Fruit fly (Drosophila melanogaster) whole organism, embryonic: ENCODE measurements around the gene CG5498.

Experiments
- Ada2b ChIP-seq: fragments of 200-800 bp; sonication (Bioruptor generic); IDR thresholded peaks from 2 replicates; pipeline ENCODE4 v1.3.6; 2022; ENCODE audit warnings: missing biosample characterization, missing genetic modification characterization
- Atf-2 ChIP-seq: fragments of 200-800 bp; sonication (Bioruptor generic); optimal IDR thresholded peaks from 2 replicates; lab custom pipeline; 2016; ENCODE audit warnings: missing biosample characterization, missing genetic modification characterization
- CG10209 ChIP-seq: fragments of 200-800 bp; sonication (Bioruptor generic); optimal IDR thresholded peaks from 3 replicates; lab custom pipeline; 2017; ENCODE audit warnings: missing biosample characterization, mild to moderate bottlenecking, missing genetic modification characterization, missing genetic modification reagents
- CG1024 ChIP-seq: fragments of 200-800 bp; sonication (Bioruptor generic); IDR thresholded peaks from 2 replicates; pipeline ENCODE4 v1.3.6; 2022; ENCODE audit warnings: missing biosample characterization, missing genetic modification characterization
- CG10321 ChIP-seq: fragments of 200-800 bp; sonication (Bioruptor generic); IDR thresholded peaks from 2 replicates; pipeline ENCODE4 v1.3.6; 2022; ENCODE audit warnings: missing biosample characterization, missing genetic modification characterization
- CG10366 ChIP-seq: fragments of 200-800 bp; sonication (Bioruptor generic); IDR thresholded peaks from 2 replicates; pipeline ENCODE4 v1.3.6; 2022; ENCODE audit warnings: missing biosample characterization, missing genetic modification characterization
- CG11247 ChIP-seq: fragments of 200-800 bp; sonication (Bioruptor generic); IDR thresholded peaks from 2 replicates; pipeline ENCODE4 v1.3.6; 2022; ENCODE audit warnings: missing biosample characterization, missing genetic modification characterization
- CG11456 ChIP-seq: fragments of 200-800 bp; sonication (Bioruptor generic); IDR thresholded peaks from 3 replicates; pipeline ENCODE4 v1.3.6; 2022; ENCODE audit warnings: missing biosample characterization, missing genetic modification characterization
- CG12155 ChIP-seq: fragments of 200-800 bp; sonication (Bioruptor generic); optimal IDR thresholded peaks from 3 replicates; lab custom pipeline; 2016; ENCODE audit warnings: missing biosample characterization, missing genetic modification characterization
- CG15073 ChIP-seq: fragments of 200-800 bp; sonication (Bioruptor generic); optimal IDR thresholded peaks from 2 replicates; lab custom pipeline; 2016; ENCODE audit warnings: missing biosample characterization, missing genetic modification characterization
- CG16813 ChIP-seq: fragments of 200-800 bp; sonication (Bioruptor generic); IDR thresholded peaks from 3 replicates; pipeline ENCODE4 v1.3.6; 2022; ENCODE audit warnings: missing biosample characterization, missing genetic modification characterization; ENCODE audit not compliant: partially characterized antibody
- CG18262 ChIP-seq: fragments of 200-800 bp; optimal IDR thresholded peaks from 3 replicates; lab custom pipeline; 2019; ENCODE audit warnings: missing biosample characterization, mild to moderate bottlenecking, missing genetic modification characterization, moderate library complexity
- CG33557 ChIP-seq: fragments of 200-800 bp; sonication (Bioruptor generic); optimal IDR thresholded peaks from 2 replicates; lab custom pipeline; 2019; ENCODE audit warnings: missing biosample characterization, mild to moderate bottlenecking, missing genetic modification characterization, moderate library complexity
- CG3726 ChIP-seq: fragments of 200-800 bp; sonication (Bioruptor generic); IDR thresholded peaks from 3 replicates; pipeline ENCODE4, ENCODE4 v1.3.6; 2022; ENCODE audit warnings: missing biosample characterization, missing genetic modification characterization
- CG6791 ChIP-seq: fragments of 200-800 bp; sonication (Bioruptor generic); IDR thresholded peaks from 3 replicates; pipeline ENCODE4 v1.3.6; 2022; ENCODE audit warnings: missing biosample characterization, missing genetic modification characterization; ENCODE audit not compliant: partially characterized antibody
- CG7357 ChIP-seq: fragments of 200-800 bp; sonication (Bioruptor generic); IDR thresholded peaks from 3 replicates; pipeline ENCODE4 v1.3.6; 2022; ENCODE audit warnings: missing biosample characterization, missing genetic modification characterization
- CG8290 ChIP-seq, 3 experiments: fragments of 200-800 bp; sonication (Bioruptor generic); optimal IDR thresholded peaks; 2 replicates each; lab custom pipeline; 2016 to 2019; ENCODE audit warnings: missing biosample characterization in 3 of 3, missing genetic modification characterization in 3 of 3, mild to moderate bottlenecking in 2 of 3, moderate library complexity in 1 of 3
- CG8944 ChIP-seq: fragments of 200-800 bp; sonication (Bioruptor generic); optimal IDR thresholded peaks from 3 replicates; lab custom pipeline; 2016; ENCODE audit warnings: missing biosample characterization, missing genetic modification characterization
- Dbx ChIP-seq: fragments of 200-800 bp; sonication (Bioruptor generic); IDR thresholded peaks from 3 replicates; pipeline ENCODE4 v1.3.6; 2022; ENCODE audit warnings: missing biosample characterization, missing genetic modification characterization
- Dref ChIP-seq: fragments of 200-800 bp; sonication (Bioruptor generic); IDR thresholded peaks from 2 replicates; pipeline ENCODE4 v1.3.6; 2022; ENCODE audit warnings: missing biosample characterization, missing genetic modification characterization
- E2f2 ChIP-seq: fragments of 200-800 bp; sonication (Bioruptor generic); IDR thresholded peaks from 2 replicates; pipeline ENCODE4 v1.3.6; 2022; ENCODE audit warnings: missing biosample characterization, missing genetic modification characterization
- HLHmδ ChIP-seq: fragments of 200-800 bp; sonication (Bioruptor generic); optimal IDR thresholded peaks from 2 replicates; lab custom pipeline; 2018; ENCODE audit warnings: missing biosample characterization, mild to moderate bottlenecking, missing genetic modification characterization, moderate library complexity
- Hr3 ChIP-seq: fragments of 200-800 bp; sonication (Bioruptor generic); optimal IDR thresholded peaks from 3 replicates; lab custom pipeline; 2016; ENCODE audit warnings: missing biosample characterization, missing genetic modification characterization
- Med ChIP-seq: fragments of 200-800 bp; sonication (Bioruptor generic); peaks from one replicate; lab custom pipeline; 2016; ENCODE audit warnings: missing biosample characterization, missing genetic modification characterization, mild to moderate bottlenecking, inconsistent platforms, moderate library complexity
- Myb ChIP-seq: fragments of 200-800 bp; sonication (Bioruptor generic); optimal IDR thresholded peaks from 2 replicates; lab custom pipeline; 2016; ENCODE audit warnings: missing biosample characterization, missing genetic modification characterization
- Neu2 ChIP-seq: fragments of 200-800 bp; sonication (Bioruptor generic); optimal IDR thresholded peaks from 3 replicates; lab custom pipeline; 2016; ENCODE audit warnings: missing biosample characterization, missing genetic modification characterization, borderline replicate concordance
- Oli ChIP-seq: fragments of 200-800 bp; sonication (Bioruptor generic); optimal IDR thresholded peaks from 2 replicates; lab custom pipeline; 2018; ENCODE audit warnings: missing biosample characterization, mild to moderate bottlenecking, missing genetic modification characterization, moderate library complexity
- Rx ChIP-seq: fragments of 200-800 bp; sonication (Bioruptor generic); IDR thresholded peaks from 2 replicates; pipeline ENCODE4 v1.3.6; 2022; ENCODE audit warnings: missing biosample characterization, missing genetic modification characterization
- Sin3A ChIP-seq: fragments of >200 bp; optimal IDR thresholded peaks from 2 replicates; lab custom pipeline; 2018
- ab ChIP-seq: fragments of 200-800 bp; sonication (Bioruptor generic); optimal IDR thresholded peaks from 2 replicates; lab custom pipeline; 2016; ENCODE audit warnings: missing biosample characterization, missing genetic modification characterization
- ap ChIP-seq: fragments of 200-800 bp; sonication (Bioruptor generic); IDR thresholded peaks from 2 replicates; pipeline ENCODE4 v1.3.6; 2022; ENCODE audit warnings: missing biosample characterization, missing genetic modification characterization
- cas ChIP-seq: fragments of 200-800 bp; sonication (Bioruptor generic); IDR thresholded peaks from 2 replicates; pipeline ENCODE4 v1.3.6; 2022; ENCODE audit warnings: missing biosample characterization, missing genetic modification characterization
- chm ChIP-seq: fragments of 200-800 bp; sonication (Bioruptor generic); IDR thresholded peaks from 2 replicates; pipeline ENCODE4 v1.3.6; 2022; ENCODE audit warnings: missing biosample characterization, missing genetic modification characterization
- crp ChIP-seq, 2 experiments: fragments of 200-800 bp; sonication (Bioruptor generic); optimal IDR thresholded peaks; 2 replicates in 1 of 2; 3 replicates in 1 of 2; lab custom pipeline; 2017; ENCODE audit warnings: missing biosample characterization in 2 of 2, missing genetic modification characterization in 2 of 2, mild to moderate bottlenecking in 1 of 2, moderate library complexity in 1 of 2
- dmrt11E ChIP-seq: fragments of 200-800 bp; sonication (Bioruptor generic); optimal IDR thresholded peaks from 3 replicates; lab custom pipeline; 2018; ENCODE audit warnings: missing biosample characterization, mild to moderate bottlenecking, missing genetic modification characterization, moderate library complexity
- ems ChIP-seq: fragments of 200-800 bp; sonication (Bioruptor generic); optimal IDR thresholded peaks from 3 replicates; lab custom pipeline; 2016; ENCODE audit warnings: missing biosample characterization, missing genetic modification characterization
- fd64A ChIP-seq: fragments of 200-800 bp; sonication (Bioruptor generic); optimal IDR thresholded peaks from 3 replicates; lab custom pipeline; 2018; ENCODE audit warnings: missing biosample characterization, mild to moderate bottlenecking, missing genetic modification characterization
- ind ChIP-seq: fragments of 200-800 bp; sonication (Bioruptor generic); optimal IDR thresholded peaks from 3 replicates; lab custom pipeline; 2016; ENCODE audit warnings: missing biosample characterization, missing genetic modification characterization
- mirr ChIP-seq: fragments of 200-800 bp; sonication (Bioruptor generic); optimal IDR thresholded peaks from 3 replicates; lab custom pipeline; 2018; ENCODE audit warnings: missing biosample characterization, mild to moderate bottlenecking, missing genetic modification characterization
- phol ChIP-seq: fragments of 200-800 bp; sonication (Bioruptor generic); optimal IDR thresholded peaks from 3 replicates; lab custom pipeline; 2018; ENCODE audit warnings: missing biosample characterization, mild to moderate bottlenecking, missing genetic modification characterization, moderate library complexity
- pita ChIP-seq: fragments of 200-800 bp; sonication (Bioruptor generic); optimal IDR thresholded peaks from 2 replicates; lab custom pipeline; 2017; ENCODE audit warnings: missing biosample characterization, mild to moderate bottlenecking, missing genetic modification characterization
- prd ChIP-seq, 3 experiments: fragments of >200 bp in 2 of 3; fragments of 200-800 bp in 1 of 3; sonication (Bioruptor generic) in 1 of 3; optimal IDR thresholded peaks in 2 of 3; IDR thresholded peaks in 1 of 3; 2 replicates in 2 of 3; 3 replicates in 1 of 3; pipeline versions ENCODE4 v1.3.6 to Lab custom; 2017 to 2022; ENCODE audit warnings: missing biosample characterization in 1 of 3, missing genetic modification characterization in 1 of 3
- pros ChIP-seq: fragments of 200-800 bp; sonication (Bioruptor generic); optimal IDR thresholded peaks from 3 replicates; lab custom pipeline; 2019; ENCODE audit warnings: missing biosample characterization, mild to moderate bottlenecking, missing genetic modification characterization, moderate library complexity
- seq ChIP-seq: fragments of 200-800 bp; sonication (Bioruptor generic); IDR thresholded peaks from 2 replicates; pipeline ENCODE4 v1.3.6; 2022; ENCODE audit warnings: missing biosample characterization, missing genetic modification characterization
- sna ChIP-seq: fragments of 200-800 bp; sonication (Bioruptor generic); IDR thresholded peaks from 2 replicates; pipeline ENCODE4 v1.3.6; 2022; ENCODE audit warnings: missing biosample characterization, missing genetic modification characterization; ENCODE audit not compliant: partially characterized antibody
- ssp ChIP-seq: fragments of 200-800 bp; sonication (Bioruptor generic); IDR thresholded peaks from 2 replicates; pipeline ENCODE4 v1.3.6; 2022; ENCODE audit warnings: missing biosample characterization, missing genetic modification characterization
- wdn ChIP-seq: fragments of 200-800 bp; sonication (Bioruptor generic); IDR thresholded peaks from 2 replicates; pipeline ENCODE4 v1.3.6; 2022; ENCODE audit warnings: missing biosample characterization, missing genetic modification characterization
- zen2 ChIP-seq: fragments of 200-800 bp; sonication (Bioruptor generic); IDR thresholded peaks from 3 replicates; pipeline ENCODE4 v1.3.6; 2022; ENCODE audit warnings: missing biosample characterization, missing genetic modification characterization; ENCODE audit not compliant: partially characterized antibody

CG5498 gene

DNA sequence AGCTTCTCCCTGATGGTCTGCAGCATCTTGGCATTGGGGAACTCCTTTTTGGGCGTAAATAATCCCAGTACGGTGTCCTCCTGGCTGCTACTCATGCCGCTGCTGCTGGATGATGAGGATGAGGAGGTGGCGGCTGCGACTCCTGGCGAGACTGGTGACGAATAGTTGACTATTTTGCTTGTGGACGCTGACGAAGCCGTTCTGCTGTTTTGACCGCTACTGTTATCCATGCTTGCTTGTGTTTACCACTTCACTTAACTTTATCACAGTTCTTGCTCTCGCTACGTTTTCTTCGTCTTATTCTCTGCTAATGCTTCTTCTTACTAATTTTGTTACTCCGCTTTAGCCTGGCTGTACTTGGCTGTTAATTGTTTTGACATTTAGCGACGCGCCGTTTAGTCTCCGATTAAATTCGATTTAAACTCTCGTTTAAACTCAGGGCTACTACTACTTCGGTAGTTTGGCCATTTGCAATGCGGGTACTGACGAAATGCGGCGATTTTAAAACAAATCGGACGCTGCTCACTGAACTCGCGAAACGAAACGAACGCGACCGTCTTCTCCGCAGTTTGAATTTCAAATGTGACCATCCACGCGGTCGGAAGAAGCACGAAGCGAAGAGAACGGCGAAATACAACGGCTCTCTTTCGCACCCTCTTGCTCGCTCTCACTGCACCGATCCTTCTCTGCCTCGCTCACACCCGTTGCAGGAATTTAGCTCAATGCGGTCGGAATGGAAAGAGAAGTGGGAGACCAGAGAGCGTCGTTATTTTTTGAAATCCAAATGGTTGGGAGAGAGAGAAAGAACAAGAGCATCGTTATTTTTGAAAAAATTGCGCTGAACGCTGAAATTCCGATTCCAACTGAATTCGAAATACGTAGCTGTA, 17.4 kb upstream of the CG5498 start, which contains the start of gene trbl (continued):
- TF ChIP-seq Sin3A (lab: Kevin White, UChicago) (no peak), mirr (GFP tag; lab: Kevin White, UChicago) (peak; percentile 54), ems (GFP tag; lab: Kevin White, UChicago) (no peak), CG7357 (no peak), HLHmδ (GFP tag; lab: Kevin White, UChicago) (peak; percentile 60), CG8290 (GFP tag; optimal IDR thresholded peaks at IDR 0.05; lab: Kevin White, UChicago) (peak; percentile 43), CG8290 (tag; optimal IDR thresholded peaks at IDR 0.05; lab: Kevin White, UChicago) (peak; percentile 44 to 64), CG11247 (GFP tag; lab: Robert Waterston, UW) (no peak), Rx (GFP tag; lab: Robert Waterston, UW) (no peak), CG8944 (no peak), Myb (peak; percentile 84), ap (GFP tag; lab: Robert Waterston, UW) (no peak), cas (no peak), fd64A (GFP tag; lab: Kevin White, UChicago) (no peak), CG10366 (GFP tag; lab: Robert Waterston, UW) (no peak), seq (GFP tag; lab: Robert Waterston, UW) (peak; percentile 69; the same call in 1 of the 2 replicates), Dbx (GFP tag; lab: Robert Waterston, UW) (peak; percentile 58; the same call in 2 of the 3 replicates), Dref (GFP tag; lab: Robert Waterston, UW) (no peak), ab (no peak), CG12155 (no peak), ssp (GFP tag; lab: Robert Waterston, UW) (no peak), CG1024 (GFP tag; lab: Robert Waterston, UW) (no peak), CG16813 (GFP tag; lab: Robert Waterston, UW) (peak; percentile 59; the same call in 2 of the 3 replicates), dmrt11E (tag; lab: Kevin White, UChicago) (no peak), chm (peak; percentile 85), Oli (tag; lab: Kevin White, UChicago) (no peak), wdn (no peak), CG3726 (GFP tag; lab: Robert Waterston, UW) (no peak), pita (GFP tag; lab: Kevin White, UChicago) (no peak), Hr3 (GFP tag; lab: Kevin White, UChicago) (no peak), CG18262 (tag; lab: Kevin White, UChicago) (no peak), Med (GFP tag; lab: Kevin White, UChicago) (peak; percentile 83), CG33557 (GFP tag; lab: Kevin White, UChicago) (no peak), CG6791 (GFP tag; lab: Robert Waterston, UW) (peak; percentile 97), CG10321 (no peak), sna (GFP tag; lab: Robert Waterston, UW) (0 out of 2 replicates have a peak, but pooled peaks have one; percentile 55), Atf-2 (GFP tag; lab: Kevin White, UChicago) (no peak), CG11456 (GFP tag; lab: Robert Waterston, UW) (no peak), zen2 (no peak; the same call in 2 of the 3 replicates), ind (GFP tag; lab: Kevin White, UChicago) (no peak), CG10209 (GFP tag; lab: Kevin White, UChicago) (no peak), E2f2 (GFP tag; lab: Robert Waterston, UW) (peak; percentile 60), crp (GFP tag; optimal IDR thresholded peaks at IDR 0.05; lab: Kevin White, UChicago) (no peak), phol (tag; lab: Kevin White, UChicago) (no peak), CG15073 (peak; percentile 92), pros (GFP tag; lab: Kevin White, UChicago) (peak; percentile 84), Ada2b (GFP tag; lab: Robert Waterston, UW) (no peak), prd (optimal IDR thresholded peaks at IDR 0.05; lab: Kevin White, UChicago) (no peak), prd (GFP tag; IDR thresholded peaks at IDR 0.05; lab: Robert Waterston, UW) (no peak), Neu2 (GFP tag; lab: Kevin White, UChicago) (no peak)
